Worm (Caenorhabditis elegans): ENCODE measurements around the gene srh-172.
"Not testable (repeated sequence)": the region's sequence is repeated elsewhere in the genome, so short reads cannot be mapped to it uniquely, and the experiment has no call there.

srh-172 gene

ce11 chrV:19934223-19934622 is 24.6 kb upstream of the srh-172 start, which contains the start of gene algn-7:
algn-7 (minus strand) TSS chrV:19934323.
- TF ChIP-seq sem-2 (GFP tag; optimal IDR thresholded peaks at IDR 0.05) (no peak), mls-2 (tag; optimal IDR thresholded peaks at IDR 0.05) (no peak), mep-1 (tag; optimal IDR thresholded peaks at IDR 0.05) (no peak), nhr-2 (tag; optimal IDR thresholded peaks at IDR 0.05) (no peak), sptf-1 (tag; optimal IDR thresholded peaks at IDR 0.05) (no peak), cnd-1 (tag; optimal IDR thresholded peaks at IDR 0.05) (no peak), ces-1 (GFP tag; optimal IDR thresholded peaks at IDR 0.05) (no peak), lin-32 (GFP tag; optimal IDR thresholded peaks at IDR 0.05) (no peak), drap-1 (GFP tag; optimal IDR thresholded peaks at IDR 0.05) (no peak), lsy-2 (tag; optimal IDR thresholded peaks at IDR 0.05) (no peak)

DNA sequence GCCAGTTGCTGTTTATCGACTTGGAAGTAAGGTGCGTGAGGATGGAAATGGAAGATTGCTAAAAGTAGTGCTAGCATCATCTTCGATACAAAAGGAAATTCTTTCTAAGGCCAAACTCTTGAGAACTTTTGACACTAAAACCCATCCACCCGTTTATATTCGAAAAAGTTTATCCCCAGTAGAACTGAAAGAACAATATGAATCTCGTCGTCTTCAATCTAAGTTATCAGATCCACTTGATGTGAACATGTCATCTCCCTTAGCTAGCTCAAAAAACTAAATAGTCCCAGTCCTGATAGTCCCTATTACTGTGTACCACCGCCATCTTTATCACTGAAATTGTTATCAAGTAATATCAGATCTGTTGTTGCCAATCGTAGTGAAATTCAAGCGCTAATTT is 21.9 kb upstream of the srh-172 start:
- no peak for TF ChIP-seq tbx-8 (GFP tag; optimal IDR thresholded peaks at IDR 0.05)
- TF ChIP-seq ceh-39 (tag; optimal IDR thresholded peaks at IDR 0.05): no peak
- no peak for TF ChIP-seq ceh-43 (GFP tag; optimal IDR thresholded peaks at IDR 0.05)
- TF ChIP-seq nhr-2 (tag; optimal IDR thresholded peaks at IDR 0.05): no peak
- no peak for TF ChIP-seq zip-8 (tag; optimal IDR thresholded peaks at IDR 0.05)
- no peak for TF ChIP-seq bed-3 (GFP tag; optimal IDR thresholded peaks at IDR 0.05)
- no peak for TF ChIP-seq mab-5 (tag; optimal IDR thresholded peaks at IDR 0.05)
- no peak for TF ChIP-seq elt-3 (tag; optimal IDR thresholded peaks at IDR 0.05)
- TF ChIP-seq unc-39 (tag; optimal IDR thresholded peaks at IDR 0.05): no peak
- TF ChIP-seq nhr-76 (tag; optimal IDR thresholded peaks at IDR 0.05): no peak
- no peak for TF ChIP-seq unc-62 (GFP tag; optimal IDR thresholded peaks at IDR 0.05)

ce11 chrV:19946529-19946928 is 12.3 kb upstream of the srh-172 start, which contains the start of gene dhs-24:
dhs-24 (minus strand) TSS chrV:19946629.
- TF ChIP-seq ztf-11 (tag; optimal IDR thresholded peaks at IDR 0.05) (no peak), flh-1 (GFP tag; optimal IDR thresholded peaks at IDR 0.05) (no peak), ceh-83 (GFP tag; optimal IDR thresholded peaks at IDR 0.05) (no peak), unc-39 (tag; optimal IDR thresholded peaks at IDR 0.05) (no peak), pha-4 (tag; optimal IDR thresholded peaks at IDR 0.05) (no peak), cnd-1 (tag; optimal IDR thresholded peaks at IDR 0.05) (no peak), nhr-28 (tag; optimal IDR thresholded peaks at IDR 0.05) (no peak), sptf-1 (tag; optimal IDR thresholded peaks at IDR 0.05) (no peak), mls-2 (tag; optimal IDR thresholded peaks at IDR 0.05) (no peak), lin-13 (tag; optimal IDR thresholded peaks at IDR 0.05) (no peak), blmp-1 (tag; optimal IDR thresholded peaks at IDR 0.05) (no peak), mep-1 (tag; optimal IDR thresholded peaks at IDR 0.05) (no peak), lsy-2 (tag; optimal IDR thresholded peaks at IDR 0.05) (no peak), unc-62 (GFP tag; optimal IDR thresholded peaks at IDR 0.05) (no peak), drap-1 (GFP tag; optimal IDR thresholded peaks at IDR 0.05) (no peak), tbx-8 (GFP tag; optimal IDR thresholded peaks at IDR 0.05) (no peak), M03D4.4 (tag; optimal IDR thresholded peaks at IDR 0.05) (no peak), nhr-237 (tag; optimal IDR thresholded peaks at IDR 0.05) (no peak), zip-8 (tag; optimal IDR thresholded peaks at IDR 0.05) (no peak)

DNA sequence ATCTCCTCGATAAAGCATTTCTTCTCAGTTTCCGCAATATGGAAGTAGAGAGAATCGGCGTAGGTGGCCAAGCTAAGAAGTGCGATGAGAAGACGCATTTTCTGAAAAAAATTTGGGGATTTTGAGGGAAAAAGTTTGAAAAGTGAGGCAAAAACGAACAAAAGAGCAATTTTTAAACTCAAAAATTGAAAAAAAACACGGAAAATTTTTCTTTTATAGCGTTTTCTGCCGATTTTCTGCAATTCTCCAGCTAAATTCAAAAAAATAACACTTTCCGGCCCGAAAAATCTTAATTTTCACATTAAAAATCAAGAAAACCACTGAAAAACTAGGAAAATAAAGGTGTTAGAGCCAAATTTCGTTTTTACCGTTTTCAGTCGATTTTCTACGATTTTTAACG is 9.9 kb upstream of the srh-172 start, which contains the start of gene tmed-4:
TSS of gene tmed-4 (minus strand) at position 101 of the 400 bp plus-strand sequence.
- TF ChIP-seq nhr-28 (tag; optimal IDR thresholded peaks at IDR 0.05); zip-8 (tag; optimal IDR thresholded peaks at IDR 0.05); tbx-8 (GFP tag; optimal IDR thresholded peaks at IDR 0.05): not testable (repeated sequence)

- TF ChIP-seq flh-1 (GFP tag; optimal IDR thresholded peaks at IDR 0.05); unc-39 (tag; optimal IDR thresholded peaks at IDR 0.05); nhr-237 (tag; optimal IDR thresholded peaks at IDR 0.05): not testable (repeated sequence)
These were observed 9.1 kb upstream of the srh-172 start, which contains the start of gene Y60A3A.8 for ce11 chrV:19949721-19950120. Y60A3A.8 (plus strand) TSS chrV:19949978.

DNA sequence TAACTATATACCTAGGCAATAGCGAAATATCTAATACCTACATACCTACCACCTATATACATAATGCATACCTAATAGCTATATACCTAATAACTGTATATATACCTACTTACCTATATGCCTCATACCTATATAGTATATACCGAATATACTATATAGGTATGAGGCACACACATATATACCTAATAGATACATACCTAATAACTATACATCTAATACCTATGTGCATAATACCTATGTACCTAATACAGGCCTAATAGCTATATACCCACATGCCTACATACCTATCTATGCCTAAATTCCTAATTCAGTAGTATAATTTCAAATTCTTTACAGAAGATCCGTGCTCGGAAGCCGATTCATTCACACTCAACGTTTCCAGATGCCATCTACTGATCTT is 4.4 kb upstream of the srh-172 start:
- TF ChIP-seq snpc-4 (tag; optimal IDR thresholded peaks at IDR 0.05): no peak

All from whole organism, mixed stage, embryonic.